Worm (Caenorhabditis elegans): ENCODE measurements around the gene asp-13.
A peak's percentile ranks its signal among the peaks of the same experiment; 100 is the strongest.

Gene asp-13

DNA sequence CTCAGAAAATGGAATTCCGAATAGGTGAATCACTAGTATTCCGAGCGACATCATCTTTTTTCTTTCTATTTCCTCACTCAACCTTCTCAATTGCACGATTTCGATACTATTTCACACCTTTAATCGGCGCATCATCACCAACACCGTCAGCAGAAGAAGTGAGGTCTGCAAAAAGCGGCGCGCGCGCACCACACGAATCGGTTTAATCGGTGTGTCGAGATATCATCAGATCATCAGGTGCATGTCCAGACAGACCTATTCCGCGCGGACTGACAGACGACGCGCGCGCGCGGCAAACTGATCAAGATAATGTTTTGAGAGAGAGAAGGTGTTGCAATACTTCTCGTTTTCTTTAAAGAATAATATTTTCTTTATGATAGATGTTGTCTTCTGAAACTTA is 17.5 kb upstream of the asp-13 start (continued):
- TF ChIP-seq jun-1 (tag; optimal IDR thresholded peaks at IDR 0.05) (no peak), zfp-2 (tag; optimal IDR thresholded peaks at IDR 0.05) (no peak), ZK546.5 (tag; optimal IDR thresholded peaks at IDR 0.05) (no peak)

- no peak for TF ChIP-seq pqm-1 (tag; optimal IDR thresholded peaks at IDR 0.05)
- TF ChIP-seq Y48G9A.11 (GFP tag; IDR thresholded peaks at IDR 0.05), result no peak
- no peak for TF ChIP-seq Y5F2A.4 (GFP tag; optimal IDR thresholded peaks at IDR 0.05)
- no peak for TF ChIP-seq Y105C5A.15 (GFP tag; IDR thresholded peaks at IDR 0.05)
- TF ChIP-seq ztf-11 (tag; optimal IDR thresholded peaks at IDR 0.05), result no peak
- no peak for TF ChIP-seq ceh-82 (tag; optimal IDR thresholded peaks at IDR 0.05)
- no peak for TF ChIP-seq mes-2 (tag; optimal IDR thresholded peaks at IDR 0.05; ENCODE audit: poor library complexity, severe bottlenecking)
- TF ChIP-seq fkh-10 (GFP tag; optimal IDR thresholded peaks at IDR 0.05), result no peak
- TF ChIP-seq zfp-2 (tag; optimal IDR thresholded peaks at IDR 0.05), result no peak
- TF ChIP-seq unc-62 (GFP tag; optimal IDR thresholded peaks at IDR 0.05 in 1 of 2), result no peak
- TF ChIP-seq unc-62 (tag; optimal IDR thresholded peaks at IDR 0.05), result no peak
- peak; percentile 85 for TF ChIP-seq dmd-6 (GFP tag; IDR thresholded peaks at IDR 0.05)
- TF ChIP-seq vab-7 (GFP tag; IDR thresholded peaks at IDR 0.05), result no peak
- TF ChIP-seq lin-39 (tag; optimal IDR thresholded peaks at IDR 0.05), result no peak
- TF ChIP-seq F44E2.7 (GFP tag; IDR thresholded peaks at IDR 0.05), result no peak
- TF ChIP-seq lin-38 (GFP tag; IDR thresholded peaks at IDR 0.05), result no peak
- TF ChIP-seq nhr-48 (tag; optimal IDR thresholded peaks at IDR 0.05), result peak; percentile 14
- no peak for TF ChIP-seq daf-16 (GFP tag; optimal IDR thresholded peaks at IDR 0.05)
- TF ChIP-seq daf-16 (tag; optimal IDR thresholded peaks at IDR 0.05), result peak; percentile 41
- TF ChIP-seq jun-1 (tag; optimal IDR thresholded peaks at IDR 0.05), result no peak
- peak; percentile 79 for TF ChIP-seq hlh-11 (tag; optimal IDR thresholded peaks at IDR 0.05)
- TF ChIP-seq mxl-3 (GFP tag; optimal IDR thresholded peaks at IDR 0.05), result peak; percentile 82
- TF ChIP-seq madf-5 (GFP tag; IDR thresholded peaks at IDR 0.05), result no peak
- TF ChIP-seq Y75B8A.6 (GFP tag; IDR thresholded peaks at IDR 0.05), result no peak
- no peak for TF ChIP-seq tag-97 (GFP tag; IDR thresholded peaks at IDR 0.05)
- no peak for TF ChIP-seq set-16 (GFP tag; IDR thresholded peaks at IDR 0.05)
- peak; percentile 21 to 65 for TF ChIP-seq mdl-1 (tag; optimal IDR thresholded peaks at IDR 0.05)
- TF ChIP-seq aha-1 (tag), result peak; percentile 56
- TF ChIP-seq ZK546.5 (tag; optimal IDR thresholded peaks at IDR 0.05), result no peak
- TF ChIP-seq nhr-102 (tag; optimal IDR thresholded peaks at IDR 0.05), result no peak
- peak in 1 of 2 experiments; percentile 22 for TF ChIP-seq lsy-2 (tag; optimal IDR thresholded peaks at IDR 0.05)
- no peak for TF ChIP-seq ceh-44 (GFP tag; IDR thresholded peaks at IDR 0.05)
- TF ChIP-seq R02D3.7 (tag; optimal IDR thresholded peaks at IDR 0.05), result no peak
- TF ChIP-seq nhr-237 (tag; optimal IDR thresholded peaks at IDR 0.05), result no peak
- peak; percentile 57; the same call in 1 of the 2 replicates for TF ChIP-seq ceh-20 (GFP tag; IDR thresholded peaks at IDR 0.05)
- TF ChIP-seq zag-1 (tag; optimal IDR thresholded peaks at IDR 0.05), result no peak
- TF ChIP-seq tra-1 (GFP tag; IDR thresholded peaks at IDR 0.05), result 0 out of 2 replicates have a peak, but pooled peaks have one; percentile 56
- no peak for TF ChIP-seq nhr-41 (GFP tag; IDR thresholded peaks at IDR 0.05)
- no peak for TF ChIP-seq skn-1 (tag; optimal IDR thresholded peaks at IDR 0.05)
- TF ChIP-seq hlh-30 (tag; optimal IDR thresholded peaks at IDR 0.05; ENCODE audit: insufficient read depth), result peak; percentile 67
- no peak for TF ChIP-seq hmg-1.1 (GFP tag; IDR thresholded peaks at IDR 0.05)
- no peak for TF ChIP-seq F37D6.2 (tag; optimal IDR thresholded peaks at IDR 0.05)
- no peak for TF ChIP-seq dmd-9 (GFP tag; IDR thresholded peaks at IDR 0.05)
- no peak for TF ChIP-seq ces-1 (GFP tag; optimal IDR thresholded peaks at IDR 0.05)
- TF ChIP-seq nhr-11 (tag; optimal IDR thresholded peaks at IDR 0.05), result peak; percentile 42
- TF ChIP-seq zip-11 (GFP tag; IDR thresholded peaks at IDR 0.05), result no peak
- TF ChIP-seq T26A8.4 (GFP tag; IDR thresholded peaks at IDR 0.05), result no peak
- peak; percentile 26 for TF ChIP-seq nhr-28 (tag; optimal IDR thresholded peaks at IDR 0.05)
- TF ChIP-seq nhr-77 (tag; optimal IDR thresholded peaks at IDR 0.05), result no peak
Measured at ce11 chrV:8658577-8659362, 15.8 kb upstream of the asp-13 start.
